Worm (Caenorhabditis elegans) whole organism, L3 larva: ENCODE data around the gene svh-1.

ENCODE experiments used
- ZK546.5 ChIP-seq: sonication (generic microtip); optimal IDR thresholded peaks from 2 replicates; lab custom pipeline; 2017; ENCODE audit warnings: missing biosample characterization, missing genetic modification characterization
- fkh-10 ChIP-seq: sonication (generic microtip); optimal IDR thresholded peaks from 2 replicates; lab custom pipeline; 2017; ENCODE audit warnings: missing biosample characterization, missing genetic modification reagents, missing genetic modification characterization
- lin-15B ChIP-seq: fragments of 150-350 bp; optimal IDR thresholded peaks from 2 replicates; lab custom pipeline; 2014; ENCODE audit warnings: missing biosample characterization, missing genetic modification characterization
- nhr-11 ChIP-seq: fragments of 150-350 bp; optimal IDR thresholded peaks from 2 replicates; lab custom pipeline; 2014; ENCODE audit warnings: missing biosample characterization, missing genetic modification characterization
- nhr-28 ChIP-seq: fragments of 150-350 bp; optimal IDR thresholded peaks from 2 replicates; lab custom pipeline; 2014; ENCODE audit warnings: missing biosample characterization, missing genetic modification characterization
- nhr-43 ChIP-seq: sonication (generic microtip); optimal IDR thresholded peaks from 2 replicates; lab custom pipeline; 2016; ENCODE audit warnings: mild to moderate bottlenecking, missing genetic modification characterization, missing compliant biosample characterization; ENCODE audit not compliant: poor library complexity, severe bottlenecking
- sea-2 ChIP-seq: fragments of 150-350 bp; sonication (generic microtip); optimal IDR thresholded peaks from 4 replicates; lab custom pipeline; 2014; ENCODE audit warnings: missing biosample characterization, missing genetic modification reagents, missing genetic modification characterization
- skn-1 ChIP-seq: fragments of 150-350 bp; optimal IDR thresholded peaks from 2 replicates; lab custom pipeline; 2014; ENCODE audit warnings: missing biosample characterization, missing genetic modification characterization
- tbx-2 ChIP-seq: sonication (generic microtip); optimal IDR thresholded peaks from 2 replicates; lab custom pipeline; 2016; ENCODE audit warnings: mild to moderate bottlenecking, missing genetic modification characterization, missing compliant biosample characterization
- unc-39 ChIP-seq: sonication (generic microtip); optimal IDR thresholded peaks from 4 replicates; lab custom pipeline; 2017; ENCODE audit warnings: missing biosample characterization, missing genetic modification characterization

DNA sequence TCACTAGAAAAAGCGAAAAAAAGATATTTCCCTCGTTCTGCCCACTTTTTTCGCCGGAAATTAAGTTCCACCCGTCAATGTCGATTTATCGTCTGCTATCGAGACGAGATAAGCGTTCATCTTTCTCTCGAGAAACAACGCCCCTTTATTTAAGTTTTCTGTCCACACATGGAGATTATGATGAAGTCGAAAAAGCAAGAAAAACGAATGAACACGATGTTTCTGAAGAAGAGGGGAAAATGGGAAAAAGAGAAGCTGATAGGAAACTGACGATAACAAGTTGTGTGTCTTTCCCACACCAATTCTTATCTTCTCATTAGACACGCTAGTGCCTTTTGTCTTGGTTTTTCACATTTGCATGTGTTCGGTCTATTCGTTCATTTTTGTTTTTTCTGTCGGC is 31.6 kb upstream of the svh-1 start:
- no peak for TF ChIP-seq nhr-11 (tag; lab: Kevin White, UChicago)
- TF ChIP-seq fkh-10: no peak
- no peak for TF ChIP-seq ZK546.5 (tag; lab: Kevin White, UChicago)
- no peak for TF ChIP-seq tbx-2 (tag; lab: Kevin White, UChicago)
- no peak for TF ChIP-seq skn-1 (tag; lab: Kevin White, UChicago)
- no peak for TF ChIP-seq nhr-43 (tag; lab: Kevin White, UChicago)
- no peak for TF ChIP-seq sea-2 (GFP tag; lab: Kevin White, UChicago)
- no peak for TF ChIP-seq unc-39 (tag; lab: Kevin White, UChicago)
- TF ChIP-seq nhr-28 (tag; lab: Kevin White, UChicago): no peak
- TF ChIP-seq lin-15B (tag; lab: Kevin White, UChicago): no peak
